Worm (Caenorhabditis elegans): ENCODE results near the gene nid-1.

DNA sequence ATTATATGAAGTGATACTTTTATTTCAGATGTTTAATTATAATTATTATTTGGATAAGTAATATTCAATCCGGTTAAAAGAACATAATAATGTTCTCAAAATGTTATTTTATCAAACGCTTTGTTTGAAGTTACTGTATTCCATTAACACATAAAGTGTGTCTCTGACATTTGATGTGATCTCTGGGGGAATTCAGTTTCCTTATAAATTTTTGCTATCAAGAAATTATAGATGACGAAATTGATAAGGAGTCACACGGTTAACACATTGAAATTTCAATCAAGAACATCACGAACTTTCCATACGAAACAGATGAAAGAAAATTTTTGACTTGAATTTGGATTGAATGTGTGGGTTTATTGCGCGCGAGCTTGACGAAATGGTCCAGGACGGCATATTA lies 11.8 kb downstream of the nid-1 start:
- TF ChIP-seq tab-1 (GFP tag; IDR thresholded peaks at IDR 0.05) (no peak), flt-1 (GFP tag; IDR thresholded peaks at IDR 0.05) (no peak), klf-2 (GFP tag; conservative IDR thresholded peaks at IDR 0.05) (no peak), ztf-29 (GFP tag; IDR thresholded peaks at IDR 0.05) (no peak), med-1 (GFP tag; optimal IDR thresholded peaks at IDR 0.05; ENCODE audit: insufficient read depth) (no peak), ztf-23 (GFP tag; IDR thresholded peaks at IDR 0.05) (no peak), cog-1 (tag; optimal IDR thresholded peaks at IDR 0.05) (no peak)

Data from whole organism, midembryonic.